Worm (Caenorhabditis elegans): Measurements from ENCODE around the gene F02D10.2.
A peak's percentile ranks its signal among the peaks of the same experiment; 100 is the strongest.

F02D10.2 gene

ce11 chrX:13511796-13512195 is 48.1 kb upstream of the F02D10.2 start (continued):
- TF ChIP-seq hlh-30 (tag; optimal IDR thresholded peaks at IDR 0.05; ENCODE audit: insufficient read depth) (peak; percentile 27), nhr-28 (tag; optimal IDR thresholded peaks at IDR 0.05) (peak; percentile 39), pha-4 (GFP tag; IDR thresholded peaks at IDR 0.05) (peak; percentile 89; the same call in 1 of the 2 replicates), pha-4 (tag; optimal IDR thresholded peaks at IDR 0.05) (no peak), lin-38 (GFP tag; IDR thresholded peaks at IDR 0.05) (peak; percentile 76), R02D3.7 (tag; optimal IDR thresholded peaks at IDR 0.05) (no peak), zfp-3 (GFP tag; conservative IDR thresholded peaks at IDR 0.05) (0 out of 2 replicates have a peak, but pooled peaks have one; percentile 42), nhr-41 (GFP tag; IDR thresholded peaks at IDR 0.05) (no peak), ceh-28 (tag; optimal IDR thresholded peaks at IDR 0.05) (no peak), nhr-6 (tag; optimal IDR thresholded peaks at IDR 0.05) (peak; percentile 55), mdl-1 (tag; optimal IDR thresholded peaks at IDR 0.05) (no peak), gei-8 (GFP tag; optimal IDR thresholded peaks at IDR 0.05) (peak; percentile 12), spr-1 (tag; optimal IDR thresholded peaks at IDR 0.05) (peak; percentile 64), fkh-10 (GFP tag; optimal IDR thresholded peaks at IDR 0.05) (no peak), skn-1 (tag; optimal IDR thresholded peaks at IDR 0.05) (no peak), unc-62 (GFP tag; optimal IDR thresholded peaks at IDR 0.05 in 1 of 2) (no peak), unc-62 (tag; optimal IDR thresholded peaks at IDR 0.05) (no peak)

- TF ChIP-seq unc-62 (GFP tag; optimal IDR thresholded peaks at IDR 0.05 in 1 of 2): peak in 1 of 2 experiments; percentile 40
- no peak for TF ChIP-seq unc-62 (tag; optimal IDR thresholded peaks at IDR 0.05)
- TF ChIP-seq daf-16 (GFP tag; optimal IDR thresholded peaks at IDR 0.05): no peak
- no peak for TF ChIP-seq daf-16 (tag; optimal IDR thresholded peaks at IDR 0.05)
Observed at ce11 chrX:13510997-13511396, 47.3 kb upstream of the F02D10.2 start, which contains the start of gene col-185. col-185 (minus strand) TSS chrX:13511097.

- TF ChIP-seq madf-9 (GFP tag; conservative IDR thresholded peaks at IDR 0.05): no peak
- TF ChIP-seq egl-43 (GFP tag; IDR thresholded peaks at IDR 0.05): peak; percentile 65; the same call in 1 of the 2 replicates
- peak; percentile 98 for TF ChIP-seq set-16 (GFP tag; IDR thresholded peaks at IDR 0.05)
Observed at ce11 chrX:13510234-13510837, 46.6 kb upstream of the F02D10.2 start.

- no peak for TF ChIP-seq ceh-28 (tag; optimal IDR thresholded peaks at IDR 0.05)
- TF ChIP-seq Y75B8A.6 (GFP tag; IDR thresholded peaks at IDR 0.05): no peak
- TF ChIP-seq aly-2 (tag; optimal IDR thresholded peaks at IDR 0.05): no peak
- TF ChIP-seq daf-16 (GFP tag; optimal IDR thresholded peaks at IDR 0.05): no peak
- no peak for TF ChIP-seq daf-16 (tag; optimal IDR thresholded peaks at IDR 0.05)
- no peak for TF ChIP-seq snpc-1.2 (GFP tag; IDR thresholded peaks at IDR 0.05)
- no peak for TF ChIP-seq daf-12 (tag; optimal IDR thresholded peaks at IDR 0.05)
- TF ChIP-seq zag-1 (tag; optimal IDR thresholded peaks at IDR 0.05): no peak
- TF ChIP-seq ces-1 (GFP tag; optimal IDR thresholded peaks at IDR 0.05): no peak
- TF ChIP-seq lir-3 (tag; optimal IDR thresholded peaks at IDR 0.05): no peak
- no peak for TF ChIP-seq lin-1 (GFP tag; IDR thresholded peaks at IDR 0.05)
- no peak for TF ChIP-seq nhr-41 (GFP tag; IDR thresholded peaks at IDR 0.05)
- no peak for TF ChIP-seq zip-2 (tag; optimal IDR thresholded peaks at IDR 0.05)
- TF ChIP-seq snpc-4 (tag; optimal IDR thresholded peaks at IDR 0.05): no peak
Observed at ce11 chrX:13507233-13507632, 43.5 kb upstream of the F02D10.2 start, which contains the start of gene H06A10.1. H06A10.1 (plus strand) TSS chrX:13507533.

- no peak for TF ChIP-seq lim-7 (GFP tag; IDR thresholded peaks at IDR 0.05)
- TF ChIP-seq ceh-28 (tag; optimal IDR thresholded peaks at IDR 0.05): no peak
- TF ChIP-seq Y105C5A.15 (GFP tag; IDR thresholded peaks at IDR 0.05): no peak
- no peak for TF ChIP-seq zfp-2 (tag; optimal IDR thresholded peaks at IDR 0.05)
- no peak for TF ChIP-seq daf-8 (GFP tag; IDR thresholded peaks at IDR 0.05)
- no peak for TF ChIP-seq lir-3 (tag; optimal IDR thresholded peaks at IDR 0.05)
- no peak for TF ChIP-seq hif-1 (tag; optimal IDR thresholded peaks at IDR 0.05)
- TF ChIP-seq lin-38 (GFP tag; IDR thresholded peaks at IDR 0.05): no peak
- no peak for TF ChIP-seq unc-62 (GFP tag; optimal IDR thresholded peaks at IDR 0.05 in 1 of 2)
- TF ChIP-seq unc-62 (tag; optimal IDR thresholded peaks at IDR 0.05): no peak
- TF ChIP-seq snpc-1.2 (GFP tag; IDR thresholded peaks at IDR 0.05): no peak
- no peak for TF ChIP-seq sdz-12 (GFP tag; optimal IDR thresholded peaks at IDR 0.05)
- TF ChIP-seq nhr-11 (tag; optimal IDR thresholded peaks at IDR 0.05): no peak
- no peak for TF ChIP-seq rbr-2 (tag; optimal IDR thresholded peaks at IDR 0.05)
- no peak for TF ChIP-seq hmg-1.1 (GFP tag; IDR thresholded peaks at IDR 0.05)
- TF ChIP-seq ceh-20 (GFP tag; IDR thresholded peaks at IDR 0.05): no peak
Observed at ce11 chrX:13506493-13506892, 42.8 kb upstream of the F02D10.2 start.

Data from whole organism, L4 larva.